Worm (Caenorhabditis elegans) whole organism, L3 larva: ENCODE data around the gene anmt-1.
A peak's percentile ranks its signal among the peaks of the same experiment; 100 is the strongest.

Experiments
- R02D3.7 ChIP-seq: fragments of 150-350 bp; optimal IDR thresholded peaks from 2 replicates; lab custom pipeline; 2014; ENCODE audit warnings: missing biosample characterization, missing genetic modification characterization
- ZK546.5 ChIP-seq: sonication (generic microtip); optimal IDR thresholded peaks from 2 replicates; lab custom pipeline; 2017; ENCODE audit warnings: missing biosample characterization, missing genetic modification characterization
- aly-2 ChIP-seq: fragments of 150-350 bp; optimal IDR thresholded peaks from 2 replicates; lab custom pipeline; 2014; ENCODE audit warnings: missing biosample characterization, missing genetic modification characterization
- ama-1 ChIP-seq: fragments of 150-350 bp; optimal IDR thresholded peaks from 2 replicates; lab custom pipeline; 2018
- ceh-16 ChIP-seq: sonication (generic microtip); optimal IDR thresholded peaks from 2 replicates; lab custom pipeline; 2017; ENCODE audit warnings: missing biosample characterization, missing genetic modification characterization
- ceh-82 ChIP-seq: fragments of 150-350 bp; optimal IDR thresholded peaks from 2 replicates; lab custom pipeline; 2014; ENCODE audit warnings: missing biosample characterization, missing genetic modification characterization
- ceh-9 ChIP-seq: sonication (generic microtip); optimal IDR thresholded peaks from 2 replicates; lab custom pipeline; 2018; ENCODE audit warnings: missing biosample characterization, missing genetic modification characterization
- egl-27 ChIP-seq: sonication (generic microtip); optimal IDR thresholded peaks from 4 replicates; lab custom pipeline; 2017; ENCODE audit warnings: missing biosample characterization, missing genetic modification reagents, missing genetic modification characterization
- elt-2 ChIP-seq: sonication (generic microtip); optimal IDR thresholded peaks from 2 replicates; lab custom pipeline; 2016; ENCODE audit warnings: missing genetic modification reagents, mild to moderate bottlenecking, missing genetic modification characterization, missing compliant biosample characterization
- eor-1 ChIP-seq, 2 experiments: fragments of 150-350 bp; optimal IDR thresholded peaks; 2 replicates each; lab custom pipeline; 2014 to 2018; ENCODE audit warnings: missing biosample characterization in 2 of 2, missing genetic modification characterization in 2 of 2
- fkh-10 ChIP-seq: sonication (generic microtip); optimal IDR thresholded peaks from 2 replicates; lab custom pipeline; 2017; ENCODE audit warnings: missing biosample characterization, missing genetic modification reagents, missing genetic modification characterization
- fkh-2 ChIP-seq: fragments of 150-350 bp; optimal IDR thresholded peaks from 2 replicates; lab custom pipeline; 2014; ENCODE audit warnings: missing biosample characterization, missing genetic modification reagents, missing genetic modification characterization
- fos-1 ChIP-seq: fragments of 150-350 bp; optimal IDR thresholded peaks from 2 replicates; lab custom pipeline; 2014; ENCODE audit warnings: missing biosample characterization, missing genetic modification characterization
- hmg-11 ChIP-seq: sonication (generic microtip); optimal IDR thresholded peaks from 2 replicates; lab custom pipeline; 2016; ENCODE audit warnings: missing genetic modification characterization, missing compliant biosample characterization
- jun-1 ChIP-seq: fragments of 150-350 bp; optimal IDR thresholded peaks from 2 replicates; lab custom pipeline; 2014; ENCODE audit warnings: missing biosample characterization, missing genetic modification reagents, missing genetic modification characterization
- lin-15B ChIP-seq: fragments of 150-350 bp; optimal IDR thresholded peaks from 2 replicates; lab custom pipeline; 2014; ENCODE audit warnings: missing biosample characterization, missing genetic modification characterization
- lin-39 ChIP-seq: fragments of 150-350 bp; optimal IDR thresholded peaks from 2 replicates; lab custom pipeline; 2018; ENCODE audit warnings: missing biosample characterization, missing genetic modification reagents, missing genetic modification characterization
- mdl-1 ChIP-seq: fragments of 150-350 bp; optimal IDR thresholded peaks from 2 replicates; lab custom pipeline; 2014; ENCODE audit warnings: missing biosample characterization, missing genetic modification characterization
- mml-1 ChIP-seq: fragments of 150-350 bp; sonication (generic microtip); optimal IDR thresholded peaks from 3 replicates; lab custom pipeline; 2014; ENCODE audit warnings: missing biosample characterization, missing genetic modification characterization
- nfya-1 ChIP-seq: sonication (generic microtip); optimal IDR thresholded peaks from 2 replicates; lab custom pipeline; 2017; ENCODE audit warnings: missing genetic modification characterization, mild to moderate bottlenecking, missing compliant biosample characterization, antibody characterized with exemption, moderate library complexity; ENCODE audit not compliant: insufficient read depth
- nhr-11 ChIP-seq: fragments of 150-350 bp; optimal IDR thresholded peaks from 2 replicates; lab custom pipeline; 2014; ENCODE audit warnings: missing biosample characterization, missing genetic modification characterization
- nhr-12 ChIP-seq: fragments of 150-350 bp; optimal IDR thresholded peaks from 2 replicates; lab custom pipeline; 2014; ENCODE audit warnings: missing biosample characterization, missing genetic modification characterization
- nhr-23 ChIP-seq: fragments of 150-350 bp; optimal IDR thresholded peaks from 2 replicates; lab custom pipeline; 2014; ENCODE audit warnings: missing biosample characterization, missing genetic modification reagents, missing genetic modification characterization
- nhr-237 ChIP-seq: fragments of 150-350 bp; optimal IDR thresholded peaks from 2 replicates; lab custom pipeline; 2014; ENCODE audit warnings: missing biosample characterization, missing genetic modification characterization
- nhr-25 ChIP-seq: sonication (generic microtip); optimal IDR thresholded peaks from 2 replicates; lab custom pipeline; 2017; ENCODE audit warnings: missing biosample characterization, missing genetic modification characterization
- nhr-43 ChIP-seq: sonication (generic microtip); optimal IDR thresholded peaks from 2 replicates; lab custom pipeline; 2016; ENCODE audit warnings: mild to moderate bottlenecking, missing genetic modification characterization, missing compliant biosample characterization; ENCODE audit not compliant: poor library complexity, severe bottlenecking
- nhr-67 ChIP-seq: fragments of 150-350 bp; optimal IDR thresholded peaks from 2 replicates; lab custom pipeline; 2014; ENCODE audit warnings: missing biosample characterization, missing genetic modification characterization
- nhr-76 ChIP-seq: fragments of 150-350 bp; sonication (generic microtip); optimal IDR thresholded peaks from 5 replicates; lab custom pipeline; 2014; ENCODE audit warnings: missing biosample characterization, missing genetic modification characterization
- nhr-77 ChIP-seq: fragments of 150-350 bp; optimal IDR thresholded peaks from 2 replicates; lab custom pipeline; 2014; ENCODE audit warnings: missing biosample characterization, missing genetic modification characterization
- pha-4 ChIP-seq: fragments of 150-350 bp; optimal IDR thresholded peaks from 2 replicates; lab custom pipeline; 2014; ENCODE audit warnings: missing biosample characterization, missing genetic modification reagents, missing genetic modification characterization
- pqm-1 ChIP-seq: fragments of 150-350 bp; optimal IDR thresholded peaks from 2 replicates; lab custom pipeline; 2017; ENCODE audit warnings: missing biosample characterization, missing genetic modification characterization, inconsistent platforms
- sea-2 ChIP-seq: fragments of 150-350 bp; sonication (generic microtip); optimal IDR thresholded peaks from 4 replicates; lab custom pipeline; 2014; ENCODE audit warnings: missing biosample characterization, missing genetic modification reagents, missing genetic modification characterization
- skn-1 ChIP-seq: fragments of 150-350 bp; optimal IDR thresholded peaks from 2 replicates; lab custom pipeline; 2014; ENCODE audit warnings: missing biosample characterization, missing genetic modification characterization
- tbx-2 ChIP-seq: sonication (generic microtip); optimal IDR thresholded peaks from 2 replicates; lab custom pipeline; 2016; ENCODE audit warnings: mild to moderate bottlenecking, missing genetic modification characterization, missing compliant biosample characterization
- unc-62 ChIP-seq: fragments of 150-350 bp; sonication (generic microtip); optimal IDR thresholded peaks from 4 replicates; lab custom pipeline; 2014; ENCODE audit warnings: missing biosample characterization, missing genetic modification reagents, missing genetic modification characterization
- zag-1 ChIP-seq: fragments of 150-350 bp; optimal IDR thresholded peaks from 2 replicates; lab custom pipeline; 2014; ENCODE audit warnings: missing biosample characterization, missing genetic modification characterization
- ztf-11 ChIP-seq: fragments of 150-350 bp; optimal IDR thresholded peaks from 2 replicates; lab custom pipeline; 2014; ENCODE audit warnings: missing biosample characterization, missing genetic modification characterization
- ztf-4 ChIP-seq: fragments of 150-350 bp; optimal IDR thresholded peaks from 2 replicates; lab custom pipeline; 2014; ENCODE audit warnings: missing biosample characterization, missing genetic modification characterization

The anmt-1 gene

DNA sequence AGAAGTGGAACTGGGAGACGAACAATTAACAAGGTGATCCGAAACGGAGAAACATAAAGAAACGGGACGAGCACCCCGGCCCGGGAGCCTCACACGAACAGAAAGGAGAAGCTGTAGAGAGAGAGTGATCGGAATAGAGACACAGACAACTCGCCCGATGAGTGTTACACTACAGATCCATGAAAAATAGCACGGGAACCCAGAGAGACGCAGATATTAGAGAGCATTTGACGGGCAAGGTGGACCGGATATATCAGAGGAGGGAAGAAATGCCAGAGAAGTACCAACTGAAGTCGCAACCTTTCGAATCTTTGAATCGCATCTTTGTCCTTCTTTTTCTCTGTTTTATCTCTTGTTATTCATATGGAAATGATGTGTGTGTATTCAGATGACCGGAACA, at the start of gene anmt-1:
TSS of gene anmt-1 (plus strand) at position 388 of the 400 bp plus-strand sequence.
- no peak for TF ChIP-seq nhr-11
- TF ChIP-seq mml-1 (tag; lab: Kevin White, UChicago) = no peak
- no peak for TF ChIP-seq fos-1 (tag; lab: Kevin White, UChicago)
- no peak for TF ChIP-seq zag-1 (tag; lab: Kevin White, UChicago)
- TF ChIP-seq skn-1 = no peak
- TF ChIP-seq pha-4 = no peak
- TF ChIP-seq nhr-25 (tag; lab: Kevin White, UChicago) = no peak
- TF ChIP-seq, all 47 proteins: peak for 0

DNA sequence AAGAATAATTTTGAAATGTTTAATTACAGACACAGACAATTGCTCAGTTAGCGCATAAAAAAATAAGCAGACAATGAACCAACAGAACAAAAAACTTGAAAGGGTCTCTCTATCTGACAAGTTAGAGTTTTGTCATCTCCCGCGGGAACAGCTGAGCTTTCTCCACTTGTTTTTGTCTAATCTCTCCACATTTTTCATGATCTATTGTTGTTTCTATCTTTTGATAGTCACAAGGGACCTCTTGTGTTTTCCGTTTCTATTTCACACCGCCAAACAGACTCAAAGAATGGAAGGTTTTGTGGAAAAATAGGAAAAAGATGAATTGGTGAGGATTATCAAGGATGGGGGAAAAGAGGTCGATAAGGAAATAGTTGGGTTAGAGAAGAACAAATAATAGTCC, 47.8 kb upstream of the anmt-1 start:
- TF ChIP-seq nhr-11 = no peak
- no peak for TF ChIP-seq mdl-1 (tag; lab: Kevin White, UChicago)
- TF ChIP-seq nhr-77 = no peak
- no peak for TF ChIP-seq zag-1 (tag; lab: Kevin White, UChicago)
- TF ChIP-seq nhr-25 (tag; lab: Kevin White, UChicago) = no peak
- TF ChIP-seq ztf-4 (tag; lab: Kevin White, UChicago) = no peak
- TF ChIP-seq nhr-76 (tag; lab: Kevin White, UChicago) = no peak
- no peak for TF ChIP-seq hmg-11 (tag; lab: Kevin White, UChicago)
- TF ChIP-seq ztf-11 = no peak
- no peak for TF ChIP-seq R02D3.7
- no peak for TF ChIP-seq ama-1
- TF ChIP-seq nhr-12 = no peak
- no peak for TF ChIP-seq nhr-23 (tag; lab: Kevin White, UChicago)
- TF ChIP-seq nhr-67 (tag; lab: Kevin White, UChicago) = no peak
- no peak for TF ChIP-seq lin-15B (tag; lab: Kevin White, UChicago)
- no peak for TF ChIP-seq aly-2 (tag; lab: Kevin White, UChicago)
- TF ChIP-seq fkh-2 (tag; lab: Kevin White, UChicago) = no peak
- no peak for TF ChIP-seq pqm-1 (tag; lab: Kevin White, UChicago)
- no peak for TF ChIP-seq tbx-2 (tag; lab: Kevin White, UChicago)
- no peak for TF ChIP-seq mml-1 (tag; lab: Kevin White, UChicago)
- no peak for TF ChIP-seq fkh-10 (GFP tag; lab: Kevin White, UChicago)
- TF ChIP-seq unc-62 (GFP tag; lab: Kevin White, UChicago) = peak; percentile 28
- TF ChIP-seq lin-39 (tag; lab: Kevin White, UChicago) = peak; percentile 47
- peak; percentile 45 for TF ChIP-seq nfya-1
- TF ChIP-seq, all 47 proteins: peak for 3

DNA sequence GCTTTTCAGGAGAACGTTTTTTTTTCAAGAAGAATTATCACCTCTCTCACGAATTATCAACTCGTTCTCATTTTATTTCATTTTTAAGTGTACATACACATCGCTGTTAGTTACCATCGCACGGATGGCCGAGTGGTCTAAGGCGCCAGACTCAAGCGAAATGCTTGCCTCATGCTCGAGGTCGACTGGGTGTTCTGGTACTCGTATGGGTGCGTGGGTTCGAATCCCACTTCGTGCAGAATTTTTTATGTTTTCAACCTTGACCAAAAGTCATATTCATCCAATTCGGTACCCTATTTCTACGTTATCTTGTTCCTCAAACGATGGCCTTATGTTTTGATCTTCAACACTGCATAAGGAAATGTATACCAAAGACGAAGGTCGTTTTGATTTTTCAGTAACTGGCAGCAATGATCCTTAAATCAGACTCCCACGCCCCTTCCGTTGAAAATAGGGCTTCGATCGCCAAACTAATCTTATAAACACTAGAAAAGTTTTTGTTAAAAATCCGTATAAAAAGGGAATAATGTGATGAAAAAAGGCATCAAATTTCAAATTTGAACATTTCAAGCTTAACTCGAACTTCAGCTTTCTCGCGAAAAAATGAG, 45.3 kb upstream of the anmt-1 start, which contains the start of gene fip-1:
TSS of gene fip-1 (plus strand) at position 558 of the 608 bp plus-strand sequence.
- TF ChIP-seq nhr-237 = no peak
- no peak for TF ChIP-seq jun-1 (tag; lab: Kevin White, UChicago)
- TF ChIP-seq ceh-9 (tag; lab: Kevin White, UChicago) = no peak
- TF ChIP-seq lin-15B (tag; lab: Kevin White, UChicago) = no peak
- peak; percentile 20 for TF ChIP-seq elt-2 (tag; lab: Kevin White, UChicago)
- TF ChIP-seq pqm-1 (tag; lab: Kevin White, UChicago) = peak; percentile 9
- TF ChIP-seq R02D3.7 = no peak
- peak; percentile 9 for TF ChIP-seq nhr-43 (tag; lab: Kevin White, UChicago)

DNA sequence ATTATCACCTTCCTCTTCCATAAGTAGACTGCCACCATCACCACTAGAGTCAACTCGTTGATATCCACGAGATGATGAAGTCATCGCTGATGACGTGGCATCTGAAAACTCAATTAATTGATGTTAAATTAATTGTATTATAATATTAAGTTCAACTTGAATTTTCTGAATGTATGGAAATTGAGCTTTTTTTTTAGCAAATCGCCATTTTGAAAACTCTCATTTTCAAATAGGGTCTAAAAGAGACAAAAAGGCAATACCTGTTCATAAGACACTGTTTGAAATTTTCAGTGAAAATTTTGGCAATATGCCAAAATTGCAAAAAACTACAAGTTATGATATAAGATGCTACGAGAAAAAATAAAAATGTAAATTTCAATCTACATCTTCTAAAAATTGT, 41.0 kb upstream of the anmt-1 start, which contains the start of gene twk-7:
TSS of gene twk-7 (minus strand) at position 101 of the 400 bp plus-strand sequence.
- TF ChIP-seq eor-1 (tag; optimal IDR thresholded peaks at IDR 0.05; lab: Kevin White, UChicago) (no peak), nhr-23 (tag; lab: Kevin White, UChicago) (no peak), lin-15B (tag; lab: Kevin White, UChicago) (no peak), unc-62 (GFP tag; lab: Kevin White, UChicago) (no peak), tbx-2 (tag; lab: Kevin White, UChicago) (no peak), sea-2 (GFP tag; lab: Kevin White, UChicago) (no peak), ceh-82 (tag; lab: Kevin White, UChicago) (no peak), skn-1 (no peak), egl-27 (tag; lab: Kevin White, UChicago) (no peak), ceh-16 (no peak), fkh-2 (tag; lab: Kevin White, UChicago) (no peak), ZK546.5 (tag; lab: Kevin White, UChicago) (no peak), pha-4 (no peak), ztf-4 (tag; lab: Kevin White, UChicago) (no peak), nhr-76 (tag; lab: Kevin White, UChicago) (no peak), fkh-10 (GFP tag; lab: Kevin White, UChicago) (no peak), jun-1 (tag; lab: Kevin White, UChicago) (no peak), nhr-11 (no peak)
- TF ChIP-seq, all 47 proteins: peak for 0
